Fruit fly (Drosophila melanogaster): ENCODE measurements around the gene CG34452.
A peak's percentile ranks its signal among the peaks of the same experiment; 100 is the strongest.

Gene CG34452

DNA sequence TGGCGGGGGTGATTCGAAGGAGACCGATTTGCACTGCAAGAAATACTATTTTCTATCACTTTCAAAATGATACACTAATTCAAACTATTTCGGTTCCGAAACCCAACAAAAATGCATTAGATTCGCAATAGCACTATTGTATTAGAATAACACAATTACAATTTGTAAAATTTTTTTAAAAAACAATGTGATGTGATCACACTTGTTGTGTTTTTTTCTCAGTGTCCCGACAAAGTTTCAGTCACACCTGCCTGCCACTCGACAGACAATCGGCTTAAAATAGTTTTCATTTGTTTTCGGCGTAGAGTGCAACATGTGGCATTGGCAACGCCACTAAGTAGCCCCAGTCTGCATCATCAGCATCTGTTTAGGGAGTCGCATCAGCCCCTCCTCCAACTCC, 12.6 kb downstream of the CG34452 start (continued):
- TF ChIP-seq CG9817 (tag; optimal IDR thresholded peaks at IDR 0.05) (no peak), pita (GFP tag; optimal IDR thresholded peaks at IDR 0.05) (no peak), ara (GFP tag; IDR thresholded peaks at IDR 0.05) (peak; percentile 80; the same call in 1 of the 2 replicates), Ravus (GFP tag; IDR thresholded peaks at IDR 0.05) (no peak), CG4424 (GFP tag; optimal IDR thresholded peaks at IDR 0.05) (peak; percentile 86), CG6175 (GFP tag; IDR thresholded peaks at IDR 0.05) (no peak), sisA (GFP tag; IDR thresholded peaks at IDR 0.05) (peak; percentile 64), caup (GFP tag; optimal IDR thresholded peaks at IDR 0.05; ENCODE audit: severe bottlenecking) (no peak), CG31388 (GFP tag; optimal IDR thresholded peaks at IDR 0.05) (no peak), Awh (GFP tag; IDR thresholded peaks at IDR 0.05) (peak; percentile 47; the same call in 1 of the 2 replicates), vnd (GFP tag; IDR thresholded peaks at IDR 0.05; ENCODE audit: partially characterized antibody) (no peak), schlank (tag; optimal IDR thresholded peaks at IDR 0.05) (no peak), C15 (GFP tag; IDR thresholded peaks at IDR 0.05) (no peak), CG17829 (tag; optimal IDR thresholded peaks at IDR 0.05) (peak; percentile 90), Six4 (GFP tag; optimal IDR thresholded peaks at IDR 0.05) (peak; percentile 52), Lim3 (GFP tag; IDR thresholded peaks at IDR 0.05) (no peak), CG3281 (GFP tag; optimal IDR thresholded peaks at IDR 0.05) (no peak), CG16813 (GFP tag; IDR thresholded peaks at IDR 0.05; ENCODE audit: partially characterized antibody) (no peak), zfh1 (GFP tag; IDR thresholded peaks at IDR 0.05) (peak; percentile 89), fd64A (GFP tag; optimal IDR thresholded peaks at IDR 0.05) (peak; percentile 56), Nf-YA (GFP tag; IDR thresholded peaks at IDR 0.05) (no peak), disco-r (GFP tag; optimal IDR thresholded peaks at IDR 0.05) (peak; percentile 13), CG3407 (GFP tag; optimal IDR thresholded peaks at IDR 0.05) (peak; percentile 60), CG32532 (GFP tag; IDR thresholded peaks at IDR 0.05) (no peak), chm (GFP tag; IDR thresholded peaks at IDR 0.05) (peak; percentile 74; the same call in 1 of the 2 replicates), ash1 (GFP tag; optimal IDR thresholded peaks at IDR 0.05) (no peak), CG10431 (GFP tag; optimal IDR thresholded peaks at IDR 0.05) (no peak), CG17385 (GFP tag; optimal IDR thresholded peaks at IDR 0.05) (peak; percentile 25), Antp (GFP tag; optimal IDR thresholded peaks at IDR 0.05) (peak; percentile 40), CG30020 (tag; optimal IDR thresholded peaks at IDR 0.05) (peak; percentile 17), z (GFP tag; IDR thresholded peaks at IDR 0.05) (0 out of 3 replicates have a peak, but pooled peaks have one; percentile 25), vvl (GFP tag; IDR thresholded peaks at IDR 0.05) (peak; percentile 84), CG13123 (GFP tag; optimal IDR thresholded peaks at IDR 0.05) (peak; percentile 17), ssp (GFP tag; IDR thresholded peaks at IDR 0.05) (peak; percentile 36), Pdp1 (GFP tag; optimal IDR thresholded peaks at IDR 0.05) (peak; percentile 59 to 71), al (GFP tag; IDR thresholded peaks at IDR 0.05) (no peak), Doc2 (GFP tag; IDR thresholded peaks at IDR 0.05) (no peak), luna (GFP tag; optimal IDR thresholded peaks at IDR 0.05) (no peak), CG8944 (GFP tag; optimal IDR thresholded peaks at IDR 0.05) (peak; percentile 42), btn (GFP tag; optimal IDR thresholded peaks at IDR 0.05) (peak; percentile 59), Ada2b (GFP tag; IDR thresholded peaks at IDR 0.05) (no peak), CG10565 (GFP tag; optimal IDR thresholded peaks at IDR 0.05) (no peak), CG4282 (GFP tag; optimal IDR thresholded peaks at IDR 0.05) (no peak), ac (GFP tag; optimal IDR thresholded peaks at IDR 0.05) (peak; percentile 80), Blimp-1 (GFP tag; optimal IDR thresholded peaks at IDR 0.05) (peak; percentile 78), CG32772 (GFP tag; IDR thresholded peaks at IDR 0.05) (peak; percentile 50; the same call in 1 of the 2 replicates), gfzf (GFP tag; optimal IDR thresholded peaks at IDR 0.05) (no peak), sqz (GFP tag; optimal IDR thresholded peaks at IDR 0.05) (peak; percentile 38), Side (GFP tag; optimal IDR thresholded peaks at IDR 0.05) (peak; percentile 45), CG2889 (GFP tag; IDR thresholded peaks at IDR 0.05) (no peak), gt (GFP tag; IDR thresholded peaks at IDR 0.05) (peak; percentile 13; the same call in 1 of the 2 replicates), Dek (tag; optimal IDR thresholded peaks at IDR 0.05) (no peak)
